Worm (Caenorhabditis elegans) whole organism, L3 larva: ENCODE data around the gene Y43F4A.4.

ENCODE experiments used
- R02D3.7 ChIP-seq: fragments of 150-350 bp; optimal IDR thresholded peaks from 2 replicates; lab custom pipeline; 2014; ENCODE audit warnings: missing biosample characterization, missing genetic modification characterization
- ZK546.5 ChIP-seq: sonication (generic microtip); optimal IDR thresholded peaks from 2 replicates; lab custom pipeline; 2017; ENCODE audit warnings: missing biosample characterization, missing genetic modification characterization
- mdl-1 ChIP-seq: fragments of 150-350 bp; optimal IDR thresholded peaks from 2 replicates; lab custom pipeline; 2014; ENCODE audit warnings: missing biosample characterization, missing genetic modification characterization
- nhr-25 ChIP-seq: sonication (generic microtip); optimal IDR thresholded peaks from 2 replicates; lab custom pipeline; 2017; ENCODE audit warnings: missing biosample characterization, missing genetic modification characterization
- zag-1 ChIP-seq: fragments of 150-350 bp; optimal IDR thresholded peaks from 2 replicates; lab custom pipeline; 2014; ENCODE audit warnings: missing biosample characterization, missing genetic modification characterization
- ztf-4 ChIP-seq: fragments of 150-350 bp; optimal IDR thresholded peaks from 2 replicates; lab custom pipeline; 2014; ENCODE audit warnings: missing biosample characterization, missing genetic modification characterization

DNA sequence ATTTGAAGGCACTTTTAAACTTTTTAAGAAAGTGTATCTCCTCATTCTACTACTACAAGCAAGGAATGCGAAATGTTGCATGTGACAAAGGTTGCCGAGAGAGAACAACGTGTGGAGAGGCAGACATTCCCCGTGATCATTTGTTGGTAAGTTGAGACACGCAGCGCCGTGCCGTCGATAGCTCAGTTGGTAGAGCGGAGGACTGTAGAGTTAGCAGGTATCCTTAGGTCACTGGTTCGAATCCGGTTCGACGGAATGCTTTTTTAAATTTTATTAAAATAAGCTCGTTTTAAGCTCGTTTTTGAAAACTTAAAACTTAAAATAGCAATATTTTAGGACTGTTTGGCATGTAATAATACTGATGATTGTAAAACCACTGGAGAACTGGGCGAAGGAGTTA lies 21.0 kb upstream of the Y43F4A.4 start:
- TF ChIP-seq ztf-4 (tag; lab: Kevin White, UChicago) (no peak), nhr-25 (no peak), ZK546.5 (tag; lab: Kevin White, UChicago) (no peak), R02D3.7 (no peak), zag-1 (no peak), mdl-1 (no peak)
